Fruit fly (Drosophila melanogaster): Measurements from ENCODE around the gene CG5612.
A peak's percentile ranks its signal among the peaks of the same experiment; 100 is the strongest.

CG5612 gene

dm6 chr3R:27637264-27637860 lies 11.6 kb upstream of the CG5612 start:
- peak; percentile 6 for TF ChIP-seq Met (GFP tag; optimal IDR thresholded peaks at IDR 0.05)
- no peak for TF ChIP-seq salr (GFP tag; optimal IDR thresholded peaks at IDR 0.05)
- peak; percentile 58 for TF ChIP-seq svp (GFP tag)
- TF ChIP-seq topi (GFP tag; optimal IDR thresholded peaks at IDR 0.05), result peak; percentile 9
- TF ChIP-seq Eip78C (GFP tag), result peak; percentile 85
- TF ChIP-seq pdm3 (GFP tag; optimal IDR thresholded peaks at IDR 0.05), result peak; percentile 11
- no peak for TF ChIP-seq CG6854 (GFP tag; optimal IDR thresholded peaks at IDR 0.05)

DNA sequence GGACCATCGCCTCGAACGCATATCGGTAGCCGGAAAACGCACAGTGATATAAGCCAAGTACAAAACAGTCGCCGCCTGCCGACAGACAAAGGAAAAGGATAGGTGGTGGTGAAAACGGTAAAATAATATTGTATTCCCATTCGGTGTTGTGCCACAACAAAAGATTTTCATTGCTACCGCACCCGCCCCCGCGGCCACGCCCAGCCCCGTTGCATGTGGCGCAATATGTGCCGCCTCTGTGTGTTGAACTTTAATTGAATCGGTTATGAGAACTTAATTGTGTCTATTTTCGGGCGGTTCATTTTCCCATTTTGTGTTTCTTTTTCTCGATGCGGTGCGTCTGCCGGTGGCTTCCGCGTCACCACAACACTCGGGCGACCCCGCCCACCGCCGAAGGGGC lies 10.9 kb upstream of the CG5612 start:
- TF ChIP-seq acj6 (GFP tag; optimal IDR thresholded peaks at IDR 0.05) (no peak), CG8319 (GFP tag; optimal IDR thresholded peaks at IDR 0.05) (no peak), cyc (GFP tag; optimal IDR thresholded peaks at IDR 0.05) (no peak), CG3032 (tag; optimal IDR thresholded peaks at IDR 0.05) (no peak), CG31627 (GFP tag; optimal IDR thresholded peaks at IDR 0.05) (no peak), dsx (GFP tag; optimal IDR thresholded peaks at IDR 0.05; ENCODE audit: poor library complexity, severe bottlenecking) (no peak), Hr38 (GFP tag; optimal IDR thresholded peaks at IDR 0.05) (no peak), Met (GFP tag; optimal IDR thresholded peaks at IDR 0.05) (no peak), CG8119 (GFP tag; IDR thresholded peaks at IDR 0.05) (no peak), fd85E (GFP tag; optimal IDR thresholded peaks at IDR 0.05) (no peak), CG10631 (GFP tag; optimal IDR thresholded peaks at IDR 0.05) (no peak)

- peak; percentile 99 for TF ChIP-seq Sox14 (GFP tag; optimal IDR thresholded peaks at IDR 0.05)
- peak; percentile 99 for TF ChIP-seq net (GFP tag; optimal IDR thresholded peaks at IDR 0.05)
- TF ChIP-seq Gug (GFP tag; IDR thresholded peaks at IDR 0.05), result peak; percentile 100
- TF ChIP-seq Sox102F (GFP tag; optimal IDR thresholded peaks at IDR 0.05), result peak; percentile 99
- peak; percentile 98 for TF ChIP-seq Eip93F (GFP tag; optimal IDR thresholded peaks at IDR 0.05)
- TF ChIP-seq Ets21C (GFP tag; optimal IDR thresholded peaks at IDR 0.05), result peak; percentile 98
- TF ChIP-seq CG8632 (GFP tag; optimal IDR thresholded peaks at IDR 0.05), result peak; percentile 100
- TF ChIP-seq ss (GFP tag; optimal IDR thresholded peaks at IDR 0.05), result peak; percentile 98 to 99
- TF ChIP-seq Blimp-1 (GFP tag; optimal IDR thresholded peaks at IDR 0.05), result peak; percentile 97
- peak; percentile 100 for TF ChIP-seq CG6163 (GFP tag; IDR thresholded peaks at IDR 0.05)
- TF ChIP-seq CG7368 (GFP tag; optimal IDR thresholded peaks at IDR 0.05), result peak; percentile 99
- peak; percentile 99 for TF ChIP-seq pdm3 (GFP tag; optimal IDR thresholded peaks at IDR 0.05)
- peak; percentile 100 for TF ChIP-seq CG11294 (GFP tag; IDR thresholded peaks at IDR 0.05)
- peak; percentile 99 for TF ChIP-seq CG8319 (GFP tag; optimal IDR thresholded peaks at IDR 0.05)
- peak; percentile 100 for TF ChIP-seq CG32006 (GFP tag; optimal IDR thresholded peaks at IDR 0.05)
- TF ChIP-seq CG8119 (GFP tag; IDR thresholded peaks at IDR 0.05), result peak; percentile 100
- TF ChIP-seq vri (GFP tag; optimal IDR thresholded peaks at IDR 0.05), result peak; percentile 98
- peak; percentile 99 for TF ChIP-seq Hr39 (GFP tag; optimal IDR thresholded peaks at IDR 0.05)
- TF ChIP-seq svp (GFP tag), result peak; percentile 100
- peak; percentile 99 for TF ChIP-seq CG9139 (GFP tag; optimal IDR thresholded peaks at IDR 0.05)
- peak; percentile 100 for TF ChIP-seq eg (GFP tag; IDR thresholded peaks at IDR 0.05)
- TF ChIP-seq Smox (GFP tag; optimal IDR thresholded peaks at IDR 0.05), result peak; percentile 99
- TF ChIP-seq Met (GFP tag; optimal IDR thresholded peaks at IDR 0.05), result peak; percentile 99
- TF ChIP-seq acj6 (GFP tag; optimal IDR thresholded peaks at IDR 0.05), result peak; percentile 100
- peak; percentile 99 for TF ChIP-seq CG6276 (GFP tag; optimal IDR thresholded peaks at IDR 0.05)
- TF ChIP-seq CG6854 (GFP tag; optimal IDR thresholded peaks at IDR 0.05), result peak; percentile 98
- peak; percentile 99 for TF ChIP-seq dac (GFP tag; optimal IDR thresholded peaks at IDR 0.05)
- TF ChIP-seq CG31627 (GFP tag; optimal IDR thresholded peaks at IDR 0.05), result peak; percentile 99
- TF ChIP-seq CG1621 (tag; optimal IDR thresholded peaks at IDR 0.05), result peak; percentile 99
- TF ChIP-seq achi (GFP tag; optimal IDR thresholded peaks at IDR 0.05), result peak; percentile 100
- TF ChIP-seq Lpt (GFP tag; optimal IDR thresholded peaks at IDR 0.05), result peak; percentile 99
- peak; percentile 98 for TF ChIP-seq fkh (GFP tag; optimal IDR thresholded peaks at IDR 0.05)
- peak; percentile 99 for TF ChIP-seq fd59A (GFP tag; optimal IDR thresholded peaks at IDR 0.05)
- peak; percentile 99 for TF ChIP-seq CG16779 (tag; optimal IDR thresholded peaks at IDR 0.05)
- TF ChIP-seq CG4318 (GFP tag; optimal IDR thresholded peaks at IDR 0.05), result peak; percentile 99
- peak; percentile 99 for TF ChIP-seq salr (GFP tag; optimal IDR thresholded peaks at IDR 0.05)
- peak; percentile 99 for TF ChIP-seq topi (GFP tag; optimal IDR thresholded peaks at IDR 0.05)
- peak; percentile 98 for TF ChIP-seq CG6808 (GFP tag; optimal IDR thresholded peaks at IDR 0.05)
Observed at dm6 chr3R:27636010-27636584, 10.3 kb upstream of the CG5612 start, which contains the start of the genes CG5611 and Mtl. TSS of gene CG5611 (minus strand) at chr3R:27636060. TSS of gene Mtl (plus strand) at chr3R:27636412.
